Worm (Caenorhabditis elegans): Measurements from ENCODE around the gene cpb-1.

ce11 chrIII:9346722-9347121, 24.6 kb downstream of the cpb-1 start:
- TF ChIP-seq nhr-12 (tag; optimal IDR thresholded peaks at IDR 0.05) = no peak
- no peak for TF ChIP-seq lsy-2 (tag; optimal IDR thresholded peaks at IDR 0.05)
- no peak for TF ChIP-seq elt-1 (tag; optimal IDR thresholded peaks at IDR 0.05)
- TF ChIP-seq mdl-1 (tag; optimal IDR thresholded peaks at IDR 0.05) = no peak
- TF ChIP-seq blmp-1 (tag; optimal IDR thresholded peaks at IDR 0.05; ENCODE audit: insufficient read depth) = no peak
- no peak for TF ChIP-seq ztf-11 (tag; optimal IDR thresholded peaks at IDR 0.05)
- TF ChIP-seq elt-3 (tag; optimal IDR thresholded peaks at IDR 0.05) = no peak
